Worm (Caenorhabditis elegans): ENCODE data around the gene inpp-5K.

- TF ChIP-seq hmg-4 (GFP tag; optimal IDR thresholded peaks at IDR 0.05) (no peak), ama-1 (optimal IDR thresholded peaks at IDR 0.05) (no peak), F13C5.2 (tag; optimal IDR thresholded peaks at IDR 0.05) (no peak), ceh-36 (tag; optimal IDR thresholded peaks at IDR 0.05) (no peak)
Measured at ce11 chrIII:8191695-8192094, 30.6 kb upstream of the inpp-5K start, which contains the start of gene C50C3.1.

Measured in whole organism, early embryonic.